Fruit fly (Drosophila melanogaster) whole organism, embryonic: ENCODE measurements around the gene crm.

Source experiments
- Atf3 ChIP-seq: fragments of 200-800 bp; sonication (Bioruptor generic); optimal IDR thresholded peaks from 3 replicates; lab custom pipeline; 2016; ENCODE audit warnings: missing biosample characterization, missing genetic modification characterization
- Bteb2 ChIP-seq: fragments of 200-800 bp; sonication (Bioruptor generic); optimal IDR thresholded peaks from 2 replicates; lab custom pipeline; 2016; ENCODE audit warnings: missing biosample characterization, missing genetic modification characterization
- CG11723 ChIP-seq: fragments of 200-800 bp; sonication (Bioruptor generic); optimal IDR thresholded peaks from 2 replicates; lab custom pipeline; 2017; ENCODE audit warnings: missing biosample characterization, mild to moderate bottlenecking, missing genetic modification characterization
- CG1529 ChIP-seq: fragments of 200-800 bp; sonication (Bioruptor generic); optimal IDR thresholded peaks from 3 replicates; lab custom pipeline; 2018; ENCODE audit warnings: missing biosample characterization, missing genetic modification characterization
- CG17186 ChIP-seq: fragments of 200-800 bp; sonication (Bioruptor generic); optimal IDR thresholded peaks from 3 replicates; lab custom pipeline; 2017; ENCODE audit warnings: missing biosample characterization, missing genetic modification reagents, missing genetic modification characterization
- CG17328 ChIP-seq: fragments of 200-800 bp; sonication (Bioruptor generic); IDR thresholded peaks from 2 replicates; pipeline ENCODE4 v1.3.6; 2022; ENCODE audit warnings: missing biosample characterization, missing genetic modification characterization
- CG17912 ChIP-seq: fragments of 200-800 bp; sonication (Bioruptor generic); optimal IDR thresholded peaks from 2 replicates; lab custom pipeline; 2018; ENCODE audit warnings: missing biosample characterization, mild to moderate bottlenecking, missing genetic modification characterization
- CG3065 ChIP-seq: fragments of 200-800 bp; sonication (Bioruptor generic); optimal IDR thresholded peaks from 2 replicates; lab custom pipeline; 2016; ENCODE audit warnings: missing biosample characterization, missing genetic modification characterization
- CG31388 ChIP-seq: fragments of 200-800 bp; sonication (Bioruptor generic); optimal IDR thresholded peaks from 2 replicates; lab custom pipeline; 2016; ENCODE audit warnings: missing biosample characterization, missing genetic modification characterization
- CG34224 ChIP-seq: fragments of 200-800 bp; sonication (Bioruptor generic); IDR thresholded peaks from 3 replicates; pipeline ENCODE4 v1.3.6; 2022; ENCODE audit warnings: missing biosample characterization, missing genetic modification characterization; ENCODE audit not compliant: partially characterized antibody
- CG34376 ChIP-seq: fragments of 200-800 bp; sonication (Bioruptor generic); optimal IDR thresholded peaks from 2 replicates; lab custom pipeline; 2018; ENCODE audit warnings: missing biosample characterization, mild to moderate bottlenecking, missing genetic modification characterization
- CG3995 ChIP-seq: fragments of 200-800 bp; sonication (Bioruptor generic); optimal IDR thresholded peaks from 3 replicates; lab custom pipeline; 2016; ENCODE audit warnings: missing biosample characterization, missing genetic modification characterization
- CG4424 ChIP-seq: fragments of 200-800 bp; sonication (Bioruptor generic); optimal IDR thresholded peaks from 3 replicates; lab custom pipeline; 2016; ENCODE audit warnings: missing biosample characterization, missing genetic modification characterization
- CG6791 ChIP-seq: fragments of 200-800 bp; sonication (Bioruptor generic); IDR thresholded peaks from 3 replicates; pipeline ENCODE4 v1.3.6; 2022; ENCODE audit warnings: missing biosample characterization, missing genetic modification characterization; ENCODE audit not compliant: partially characterized antibody
- CG6854 ChIP-seq: fragments of 200-800 bp; sonication (Bioruptor generic); optimal IDR thresholded peaks from 3 replicates; lab custom pipeline; 2017; ENCODE audit warnings: missing biosample characterization, mild to moderate bottlenecking, missing genetic modification characterization
- CG8765 ChIP-seq: fragments of 200-800 bp; sonication (Bioruptor generic); IDR thresholded peaks from 2 replicates; pipeline ENCODE4 v1.3.6; 2022; ENCODE audit warnings: missing biosample characterization, missing genetic modification characterization
- CG9797 ChIP-seq: fragments of 200-800 bp; sonication (Bioruptor generic); optimal IDR thresholded peaks from 3 replicates; lab custom pipeline; 2018; ENCODE audit warnings: missing biosample characterization, mild to moderate bottlenecking, missing genetic modification characterization
- Deaf1 ChIP-seq: fragments of 200-800 bp; optimal IDR thresholded peaks from 3 replicates; lab custom pipeline; 2019; ENCODE audit warnings: missing biosample characterization, mild to moderate bottlenecking, missing genetic modification characterization, moderate library complexity
- Dfd ChIP-seq, 2 experiments: fragments of >200 bp; optimal IDR thresholded peaks; 2 replicates each; lab custom pipeline; 2017; ENCODE audit warnings: missing biosample characterization in 2 of 2, missing genetic modification characterization in 2 of 2
- Dp ChIP-seq: fragments of 200-800 bp; sonication (Bioruptor generic); optimal IDR thresholded peaks from 2 replicates; lab custom pipeline; 2018; ENCODE audit warnings: missing biosample characterization, mild to moderate bottlenecking, missing genetic modification characterization, moderate library complexity
- Eip74EF ChIP-seq, 2 experiments: fragments of 200-800 bp in 1 of 2; fragments of >200 bp in 1 of 2; sonication (Bioruptor generic) in 1 of 2; optimal IDR thresholded peaks; 2 replicates each; lab custom pipeline; 2017 to 2019; ENCODE audit warnings: missing biosample characterization in 2 of 2, missing genetic modification characterization in 2 of 2, mild to moderate bottlenecking in 1 of 2, moderate library complexity in 1 of 2
- Ets97D ChIP-seq: fragments of 200-800 bp; sonication (Bioruptor generic); optimal IDR thresholded peaks from 3 replicates; lab custom pipeline; 2016; ENCODE audit warnings: missing biosample characterization, missing genetic modification characterization
- HLH54F ChIP-seq: fragments of 200-800 bp; sonication (Bioruptor generic); optimal IDR thresholded peaks from 3 replicates; lab custom pipeline; 2016; ENCODE audit warnings: missing biosample characterization, missing genetic modification characterization
- Hr78 ChIP-seq, 2 experiments: fragments of 200-800 bp in 1 of 2; fragments of >200 bp in 1 of 2; sonication (Bioruptor generic) in 1 of 2; optimal IDR thresholded peaks; 2 replicates each; lab custom pipeline; 2017 to 2019; ENCODE audit warnings: missing biosample characterization in 2 of 2, missing genetic modification characterization in 2 of 2, mild to moderate bottlenecking in 1 of 2, moderate library complexity in 1 of 2
- Lhr ChIP-seq: fragments of 200-800 bp; sonication (Bioruptor generic); optimal IDR thresholded peaks from 3 replicates; lab custom pipeline; 2017; ENCODE audit warnings: mild to moderate bottlenecking, missing biosample characterization, missing genetic modification reagents, missing genetic modification characterization
- Lpt ChIP-seq: fragments of >200 bp; optimal IDR thresholded peaks from 2 replicates; lab custom pipeline; 2018; ENCODE audit warnings: missing biosample characterization, missing genetic modification characterization
- NFAT ChIP-seq: fragments of 200-800 bp; sonication (Bioruptor generic); IDR thresholded peaks from 2 replicates; pipeline ENCODE4 v1.3.6; 2022; ENCODE audit warnings: missing biosample characterization, missing genetic modification characterization
- Ravus ChIP-seq: fragments of 200-800 bp; sonication (Bioruptor generic); IDR thresholded peaks from 2 replicates; pipeline ENCODE4 v1.3.6; 2022; ENCODE audit warnings: missing biosample characterization, missing genetic modification characterization
- Rfx ChIP-seq: fragments of 200-800 bp; sonication (Bioruptor generic); IDR thresholded peaks from 2 replicates; pipeline ENCODE4 v1.3.6; 2022; ENCODE audit warnings: missing biosample characterization, missing genetic modification characterization
- Side ChIP-seq: fragments of 200-800 bp; sonication (Bioruptor generic); optimal IDR thresholded peaks from 2 replicates; lab custom pipeline; 2016; ENCODE audit warnings: missing biosample characterization, missing genetic modification characterization
- Sin3A ChIP-seq: fragments of >200 bp; optimal IDR thresholded peaks from 2 replicates; lab custom pipeline; 2018
- TFAM ChIP-seq: fragments of 200-800 bp; sonication (Bioruptor generic); optimal IDR thresholded peaks from 2 replicates; lab custom pipeline; 2017; ENCODE audit warnings: missing biosample characterization, missing genetic modification characterization, inconsistent platforms
- cato ChIP-seq: fragments of 200-800 bp; sonication (Bioruptor generic); optimal IDR thresholded peaks from 2 replicates; lab custom pipeline; 2016; ENCODE audit warnings: missing biosample characterization, missing genetic modification characterization, borderline replicate concordance
- caup ChIP-seq: fragments of 200-800 bp; sonication (Bioruptor generic); optimal IDR thresholded peaks from 3 replicates; lab custom pipeline; 2017; ENCODE audit warnings: missing biosample characterization, mild to moderate bottlenecking, missing genetic modification characterization, moderate library complexity; ENCODE audit not compliant: severe bottlenecking
- dimm ChIP-seq: fragments of 200-800 bp; sonication (Bioruptor generic); IDR thresholded peaks from 2 replicates; pipeline ENCODE4 v1.3.6; 2022; ENCODE audit warnings: missing biosample characterization, missing genetic modification characterization
- dmrt99B ChIP-seq: fragments of 200-800 bp; sonication (Bioruptor generic); optimal IDR thresholded peaks from 2 replicates; lab custom pipeline; 2018; ENCODE audit warnings: missing biosample characterization, mild to moderate bottlenecking, missing genetic modification characterization, moderate library complexity
- gce ChIP-seq: fragments of 200-800 bp; sonication (Bioruptor generic); IDR thresholded peaks from 3 replicates; pipeline ENCODE4 v1.3.6; 2022; ENCODE audit warnings: missing biosample characterization, missing genetic modification characterization
- gsb ChIP-seq: fragments of 200-800 bp; sonication (Bioruptor generic); IDR thresholded peaks from 2 replicates; pipeline ENCODE4 v1.3.6; 2022; ENCODE audit warnings: missing biosample characterization, missing genetic modification characterization
- hb ChIP-seq: fragments of 200-800 bp; sonication (Bioruptor generic); IDR thresholded peaks from 3 replicates; pipeline ENCODE4 v1.3.6; 2022; ENCODE audit warnings: missing biosample characterization, missing genetic modification characterization; ENCODE audit not compliant: partially characterized antibody
- hth ChIP-seq: fragments of >200 bp; optimal IDR thresholded peaks from 2 replicates; lab custom pipeline; 2017; ENCODE audit warnings: inconsistent platforms
- lbe ChIP-seq: fragments of 200-800 bp; sonication (Bioruptor generic); optimal IDR thresholded peaks from 2 replicates; lab custom pipeline; 2016; ENCODE audit warnings: missing biosample characterization, mild to moderate bottlenecking, missing genetic modification characterization
- nau ChIP-seq: fragments of 200-800 bp; sonication (Bioruptor generic); optimal IDR thresholded peaks from 3 replicates; lab custom pipeline; 2017; ENCODE audit warnings: missing biosample characterization, mild to moderate bottlenecking, missing genetic modification characterization, missing genetic modification reagents
- nerfin-1 ChIP-seq: fragments of 200-800 bp; sonication (Bioruptor generic); optimal IDR thresholded peaks from 3 replicates; lab custom pipeline; 2019; ENCODE audit warnings: missing biosample characterization, mild to moderate bottlenecking, missing genetic modification characterization, moderate library complexity
- onecut ChIP-seq: fragments of 200-800 bp; sonication (Bioruptor generic); IDR thresholded peaks from 2 replicates; pipeline ENCODE4 v1.3.6; 2022; ENCODE audit warnings: missing biosample characterization, missing genetic modification characterization
- pan ChIP-seq, 4 experiments: fragments of >200 bp in 3 of 4; fragments of 200-800 bp in 1 of 4; sonication (Bioruptor generic) in 1 of 4; optimal IDR thresholded peaks in 3 of 4; IDR thresholded peaks in 1 of 4; 2 replicates each; pipeline versions ENCODE4 v1.3.6 to Lab custom; 2017 to 2022; ENCODE audit warnings: missing biosample characterization in 2 of 4, missing genetic modification characterization in 2 of 4, mixed read lengths in 1 of 4
- prd ChIP-seq, 3 experiments: fragments of >200 bp in 2 of 3; fragments of 200-800 bp in 1 of 3; sonication (Bioruptor generic) in 1 of 3; optimal IDR thresholded peaks in 2 of 3; IDR thresholded peaks in 1 of 3; 2 replicates in 2 of 3; 3 replicates in 1 of 3; pipeline versions ENCODE4 v1.3.6 to Lab custom; 2017 to 2022; ENCODE audit warnings: missing biosample characterization in 1 of 3, missing genetic modification characterization in 1 of 3
- ranshi ChIP-seq: fragments of 200-800 bp; sonication (Bioruptor generic); IDR thresholded peaks from 2 replicates; pipeline ENCODE4 v1.3.6; 2022; ENCODE audit warnings: missing biosample characterization, missing genetic modification characterization
- so ChIP-seq: fragments of 200-800 bp; sonication (Bioruptor generic); IDR thresholded peaks from 3 replicates; pipeline ENCODE4 v1.3.6; 2022; ENCODE audit warnings: missing biosample characterization, missing genetic modification characterization
- sr ChIP-seq: fragments of 200-800 bp; sonication (Bioruptor generic); IDR thresholded peaks from 3 replicates; pipeline ENCODE4 v1.3.6; 2022; ENCODE audit warnings: missing biosample characterization, missing genetic modification characterization

crm gene

DNA sequence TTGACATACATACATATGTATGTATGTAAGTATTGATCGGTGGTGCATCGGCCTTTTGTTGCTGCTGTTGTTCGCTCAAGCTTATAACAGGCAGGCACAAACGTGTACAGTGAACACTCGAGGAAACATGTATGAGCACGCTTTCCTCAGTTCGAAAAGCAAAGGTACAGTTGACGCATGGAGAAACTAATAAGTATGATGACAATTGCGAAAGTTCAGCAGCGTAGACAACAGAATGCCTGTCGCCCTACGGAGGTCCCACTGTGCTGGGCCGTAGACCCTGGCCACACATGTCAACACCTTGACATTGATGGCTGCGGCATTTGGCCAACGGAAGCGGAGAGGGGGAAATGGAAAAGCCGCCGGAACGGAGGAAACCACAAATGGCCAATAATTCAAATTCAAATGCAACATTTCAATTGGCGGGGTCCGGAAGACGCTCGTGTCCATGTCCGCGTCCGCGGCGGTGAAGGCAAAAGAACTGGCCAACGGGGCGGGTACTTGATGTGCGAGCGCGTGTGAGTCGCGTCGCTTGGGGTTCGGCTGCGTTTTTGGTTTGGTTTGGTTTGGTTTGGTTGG lies 30.3 kb downstream of the crm start, which contains the start of gene CG2681 (continued):
- no peak for TF ChIP-seq Ravus (GFP tag; lab: Robert Waterston, UW)
- no peak for TF ChIP-seq CG31388 (GFP tag; lab: Kevin White, UChicago)
- TF ChIP-seq nau (GFP tag; lab: Kevin White, UChicago): no peak
- no peak for TF ChIP-seq CG3065 (GFP tag; lab: Kevin White, UChicago)
- no peak for TF ChIP-seq gce (GFP tag; lab: Robert Waterston, UW)
- TF ChIP-seq CG6854 (GFP tag; lab: Kevin White, UChicago): no peak
- 0 out of 2 replicates have a peak, but pooled peaks have one; percentile 22 for TF ChIP-seq dimm (GFP tag; lab: Robert Waterston, UW)
- TF ChIP-seq Dfd (GFP tag; optimal IDR thresholded peaks at IDR 0.05; lab: Kevin White, UChicago): no peak
- no peak for TF ChIP-seq CG6791 (GFP tag; lab: Robert Waterston, UW)
- no peak for TF ChIP-seq lbe
- no peak for TF ChIP-seq CG4424
- TF ChIP-seq CG9797 (GFP tag; lab: Kevin White, UChicago): no peak
- no peak for TF ChIP-seq CG17912 (GFP tag; lab: Kevin White, UChicago)
- TF ChIP-seq Side (GFP tag; lab: Kevin White, UChicago): no peak
- no peak for TF ChIP-seq Sin3A (lab: Kevin White, UChicago)
- no peak for TF ChIP-seq gsb
- no peak for TF ChIP-seq CG11723 (GFP tag; lab: Kevin White, UChicago)
- no peak for TF ChIP-seq dmrt99B (tag; lab: Kevin White, UChicago)
- TF ChIP-seq Bteb2 (GFP tag; lab: Kevin White, UChicago): no peak
- TF ChIP-seq TFAM (GFP tag; lab: Kevin White, UChicago): no peak
- TF ChIP-seq so (GFP tag; lab: Robert Waterston, UW): no peak
- peak; percentile 46 for TF ChIP-seq HLH54F (GFP tag; lab: Kevin White, UChicago)
- no peak for TF ChIP-seq caup (GFP tag; lab: Kevin White, UChicago)
- no peak for TF ChIP-seq CG17186 (GFP tag; lab: Kevin White, UChicago)
- no peak for TF ChIP-seq CG34224 (GFP tag; lab: Robert Waterston, UW)
- TF ChIP-seq Atf3: no peak
- TF ChIP-seq onecut: no peak
- no peak for TF ChIP-seq CG34376 (GFP tag; lab: Kevin White, UChicago)
- peak; percentile 62; the same call in 1 of the 2 replicates for TF ChIP-seq NFAT
- no peak for TF ChIP-seq CG8765
- no peak for TF ChIP-seq CG1529 (GFP tag; lab: Kevin White, UChicago)
- TF ChIP-seq pan (optimal IDR thresholded peaks at IDR 0.05; lab: Kevin White, UChicago): no peak
- TF ChIP-seq pan (GFP tag; optimal IDR thresholded peaks at IDR 0.05 in 1 of 2, IDR thresholded peaks at IDR 0.05 in 1 of 2): peak in 1 of 2 experiments; percentile 67
- TF ChIP-seq sr (GFP tag; lab: Robert Waterston, UW): 0 out of 3 replicates have a peak, but pooled peaks have one; percentile 26
- TF ChIP-seq Ets97D: no peak
- no peak for TF ChIP-seq nerfin-1 (tag; lab: Kevin White, UChicago)
- TF ChIP-seq CG17328 (GFP tag; lab: Robert Waterston, UW): peak; percentile 38; the same call in 1 of the 2 replicates
- no peak for TF ChIP-seq hth (lab: Kevin White, UChicago)
- no peak for TF ChIP-seq Dp
- TF ChIP-seq cato (GFP tag; lab: Kevin White, UChicago): no peak
- no peak for TF ChIP-seq prd (optimal IDR thresholded peaks at IDR 0.05; lab: Kevin White, UChicago)
- peak; percentile 73 for TF ChIP-seq prd (GFP tag; IDR thresholded peaks at IDR 0.05; lab: Robert Waterston, UW)
- no peak for TF ChIP-seq Lpt (GFP tag; lab: Kevin White, UChicago)
- peak; percentile 49; the same call in 1 of the 2 replicates for TF ChIP-seq ranshi
- no peak for TF ChIP-seq CG3995 (GFP tag; lab: Kevin White, UChicago)
- no peak for TF ChIP-seq hb
- no peak for TF ChIP-seq Eip74EF (GFP tag; optimal IDR thresholded peaks at IDR 0.05; lab: Kevin White, UChicago)
- TF ChIP-seq Hr78 (GFP tag; optimal IDR thresholded peaks at IDR 0.05; lab: Kevin White, UChicago): no peak
- no peak for TF ChIP-seq Deaf1
- TF ChIP-seq Lhr (GFP tag; lab: Kevin White, UChicago): no peak
- TF ChIP-seq Rfx: peak; percentile 72
